Fruit fly (Drosophila melanogaster): ENCODE measurements around the gene CG42831.

The CG42831 gene

DNA sequence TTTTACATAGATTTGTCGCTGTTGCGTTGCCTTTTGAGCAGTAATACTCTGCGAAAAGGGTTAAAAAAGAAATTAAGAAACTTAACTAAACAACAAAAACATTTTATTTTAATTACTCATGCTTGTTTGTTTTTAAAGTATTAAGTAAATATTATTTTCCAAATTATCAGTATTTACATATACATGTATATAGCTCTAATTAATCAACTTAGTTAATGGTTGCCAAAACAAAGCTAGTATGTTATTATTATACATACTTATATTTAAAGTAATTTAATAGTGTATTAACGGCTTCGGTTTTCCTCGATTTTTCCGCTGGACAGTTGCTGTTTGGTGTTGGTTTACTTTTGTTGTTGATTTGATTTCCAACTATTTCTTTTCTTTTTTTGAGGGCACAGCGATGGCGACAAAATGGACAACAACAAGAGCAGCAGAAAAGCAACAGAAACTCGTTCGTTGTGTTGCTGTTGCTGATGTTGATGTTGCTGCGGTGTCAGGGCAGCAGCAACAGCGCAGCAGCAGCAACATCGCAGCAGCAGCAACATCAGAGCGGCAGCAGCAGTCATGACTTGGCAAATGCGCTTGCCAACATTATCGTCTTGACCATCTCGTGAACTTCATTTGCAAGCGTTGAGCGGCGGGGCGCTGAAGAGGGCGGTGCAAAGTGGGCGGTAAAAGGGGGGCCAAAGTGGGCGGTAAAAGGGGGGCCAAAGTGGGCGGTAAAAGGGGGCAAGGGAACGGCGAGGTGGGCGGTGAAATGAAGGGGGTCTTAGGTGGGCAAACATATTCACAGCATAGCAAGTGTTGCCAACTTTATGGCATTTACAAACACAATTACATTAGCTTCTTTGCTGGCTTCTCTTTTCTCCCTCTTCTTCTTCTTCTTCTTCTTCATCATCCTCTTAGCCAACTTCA lies 47.2 kb upstream of the CG42831 start (continued):
- TF ChIP-seq stc (GFP tag; IDR thresholded peaks at IDR 0.05), result no peak
- TF ChIP-seq CG1233 (GFP tag; optimal IDR thresholded peaks at IDR 0.05), result no peak
- TF ChIP-seq CG9817 (tag; optimal IDR thresholded peaks at IDR 0.05), result no peak
- TF ChIP-seq twi (tag; optimal IDR thresholded peaks at IDR 0.05), result peak; percentile 0
- no peak for TF ChIP-seq CG6791 (GFP tag; IDR thresholded peaks at IDR 0.05; ENCODE audit: partially characterized antibody)
- peak; percentile 43 for TF ChIP-seq CG7556 (GFP tag; optimal IDR thresholded peaks at IDR 0.05)
- no peak for TF ChIP-seq NfI (GFP tag; optimal IDR thresholded peaks at IDR 0.05)
- no peak for TF ChIP-seq CG11398 (GFP tag; optimal IDR thresholded peaks at IDR 0.05)
- TF ChIP-seq CG10543 (GFP tag; optimal IDR thresholded peaks at IDR 0.05), result no peak
- TF ChIP-seq CG10321 (GFP tag; IDR thresholded peaks at IDR 0.05), result no peak
- TF ChIP-seq shn (GFP tag; optimal IDR thresholded peaks at IDR 0.05), result no peak
- TF ChIP-seq CTCF (GFP tag; optimal IDR thresholded peaks at IDR 0.05), result no peak
- TF ChIP-seq CG5953 (GFP tag; IDR thresholded peaks at IDR 0.05), result no peak
- TF ChIP-seq chinmo (GFP tag; IDR thresholded peaks at IDR 0.05; ENCODE audit: partially characterized antibody), result no peak
- TF ChIP-seq CG6689 (GFP tag; IDR thresholded peaks at IDR 0.05), result peak; percentile 34; the same call in 1 of the 2 replicates
- TF ChIP-seq Vsx1 (GFP tag; optimal IDR thresholded peaks at IDR 0.05), result no peak
- TF ChIP-seq az2 (GFP tag; optimal IDR thresholded peaks at IDR 0.05), result peak; percentile 18
- TF ChIP-seq scrt (GFP tag; optimal IDR thresholded peaks at IDR 0.05), result no peak
- no peak for TF ChIP-seq da (GFP tag; optimal IDR thresholded peaks at IDR 0.05)
- TF ChIP-seq Fer3 (tag; optimal IDR thresholded peaks at IDR 0.05), result no peak
- TF ChIP-seq odd (GFP tag; optimal IDR thresholded peaks at IDR 0.05), result peak; percentile 8
- no peak for TF ChIP-seq pan (optimal IDR thresholded peaks at IDR 0.05)
- TF ChIP-seq pan (GFP tag; optimal IDR thresholded peaks at IDR 0.05 in 1 of 2, IDR thresholded peaks at IDR 0.05 in 1 of 2), result no peak
- TF ChIP-seq phol (tag; optimal IDR thresholded peaks at IDR 0.05), result peak; percentile 85
- no peak for TF ChIP-seq CG10959 (GFP tag; IDR thresholded peaks at IDR 0.05)
- TF ChIP-seq CG17328 (GFP tag; IDR thresholded peaks at IDR 0.05), result no peak
- no peak for TF ChIP-seq ab (GFP tag; optimal IDR thresholded peaks at IDR 0.05)
- peak; percentile 8 for TF ChIP-seq CG4424 (GFP tag; optimal IDR thresholded peaks at IDR 0.05)
- TF ChIP-seq CG15696 (tag; optimal IDR thresholded peaks at IDR 0.05), result no peak
- no peak for TF ChIP-seq CG9876 (GFP tag; optimal IDR thresholded peaks at IDR 0.05)
- peak; percentile 50 for TF ChIP-seq unpg (GFP tag; optimal IDR thresholded peaks at IDR 0.05)
- peak; percentile 87 for TF ChIP-seq gem (tag; optimal IDR thresholded peaks at IDR 0.05)
- TF ChIP-seq CG7987 (GFP tag; optimal IDR thresholded peaks at IDR 0.05), result no peak
- no peak for TF ChIP-seq fu2 (GFP tag; optimal IDR thresholded peaks at IDR 0.05)
- TF ChIP-seq CG1024 (GFP tag; IDR thresholded peaks at IDR 0.05), result no peak
- TF ChIP-seq Mrtf (GFP tag; IDR thresholded peaks at IDR 0.05), result no peak
- TF ChIP-seq CG17802 (tag; optimal IDR thresholded peaks at IDR 0.05), result no peak
- peak; percentile 74 for TF ChIP-seq CG10979 (tag; optimal IDR thresholded peaks at IDR 0.05)
- TF ChIP-seq pnt (GFP tag; optimal IDR thresholded peaks at IDR 0.05), result no peak
- TF ChIP-seq CG3995 (GFP tag; optimal IDR thresholded peaks at IDR 0.05), result no peak
- no peak for TF ChIP-seq Neu2 (GFP tag; optimal IDR thresholded peaks at IDR 0.05; ENCODE audit: borderline replicate concordance)
- TF ChIP-seq rib (GFP tag; IDR thresholded peaks at IDR 0.05), result no peak
- no peak for TF ChIP-seq dati (GFP tag; IDR thresholded peaks at IDR 0.05)
- TF ChIP-seq CG3838 (GFP tag; optimal IDR thresholded peaks at IDR 0.05), result peak; percentile 23
- no peak for TF ChIP-seq gcm2 (GFP tag; optimal IDR thresholded peaks at IDR 0.05)
- peak; percentile 71 for TF ChIP-seq CG13424 (tag; optimal IDR thresholded peaks at IDR 0.05)
- no peak for TF ChIP-seq hkb (optimal IDR thresholded peaks at IDR 0.05)
- TF ChIP-seq hkb (GFP tag; IDR thresholded peaks at IDR 0.05), result no peak
- TF ChIP-seq Ets97D (GFP tag; optimal IDR thresholded peaks at IDR 0.05), result no peak
- peak; percentile 54 for TF ChIP-seq gcm (GFP tag; optimal IDR thresholded peaks at IDR 0.05)
- no peak for TF ChIP-seq Awh (GFP tag; IDR thresholded peaks at IDR 0.05)

All from whole organism, embryonic.